Worm (Caenorhabditis elegans) whole organism, L1 larva: ENCODE measurements around the gene srh-173.
A peak's percentile ranks its signal among the peaks of the same experiment; 100 is the strongest.

Source experiments
- C34B4.2 ChIP-seq: sonication (generic microtip); optimal IDR thresholded peaks from 2 replicates; lab custom pipeline; 2017; ENCODE audit warnings: mild to moderate bottlenecking, missing genetic modification characterization, missing compliant biosample characterization
- F16B12.6 ChIP-seq: fragments of 150-350 bp; optimal IDR thresholded peaks from 2 replicates; lab custom pipeline; 2014; ENCODE audit warnings: missing biosample characterization, missing genetic modification characterization
- Y116A8C.19 ChIP-seq: sonication (generic microtip); optimal IDR thresholded peaks from 2 replicates; lab custom pipeline; 2016; ENCODE audit warnings: missing compliant biosample characterization, missing genetic modification characterization, borderline replicate concordance
- aha-1 ChIP-seq: fragments of 150-350 bp; optimal IDR thresholded peaks from 2 replicates; lab custom pipeline; 2014; ENCODE audit warnings: missing biosample characterization, missing genetic modification characterization
- alr-1 ChIP-seq: fragments of 200-800 bp; sonication (Bioruptor generic); optimal IDR thresholded peaks from 2 replicates; lab custom pipeline; 2018; ENCODE audit warnings: borderline replicate concordance, mild to moderate bottlenecking, missing genetic modification characterization, missing compliant biosample characterization
- blmp-1 ChIP-seq: fragments of 150-350 bp; optimal IDR thresholded peaks from 2 replicates; lab custom pipeline; 2014; ENCODE audit warnings: missing biosample characterization, missing genetic modification characterization
- ceh-63 ChIP-seq: fragments of 200-800 bp; sonication (Bioruptor generic); optimal IDR thresholded peaks from 2 replicates; lab custom pipeline; 2018; ENCODE audit warnings: mild to moderate bottlenecking, missing genetic modification characterization, missing compliant biosample characterization
- ceh-8 ChIP-seq: fragments of 200-800 bp; sonication (Bioruptor generic); optimal IDR thresholded peaks from 2 replicates; lab custom pipeline; 2018; ENCODE audit warnings: mild to moderate bottlenecking, missing genetic modification characterization, moderate library complexity, missing compliant biosample characterization
- ceh-88 ChIP-seq: fragments of 200-800 bp; sonication (Bioruptor generic); IDR thresholded peaks from 2 replicates; pipeline ENCODE4 v1.3.6; 2022; ENCODE audit warnings: missing genetic modification characterization, missing compliant biosample characterization
- ces-1 ChIP-seq: fragments of 150-350 bp; optimal IDR thresholded peaks from 2 replicates; lab custom pipeline; 2014; ENCODE audit warnings: missing biosample characterization, missing genetic modification reagents, missing genetic modification characterization
- efl-1 ChIP-seq, 4 experiments: fragments of 150-350 bp; optimal IDR thresholded peaks in 3 of 4; peaks in 1 of 4; 1 replicate in 1 of 4; 2 replicates in 3 of 4; lab custom pipeline; 2014; ENCODE audit warnings: missing biosample characterization in 2 of 4, missing genetic modification characterization in 2 of 4, missing genetic modification reagents in 2 of 4
- egl-13 ChIP-seq: sonication (generic microtip); optimal IDR thresholded peaks from 2 replicates; lab custom pipeline; 2016; ENCODE audit warnings: missing genotype, missing genetic modification reagents, missing genetic modification characterization, missing compliant biosample characterization
- egl-27 ChIP-seq, 2 experiments: fragments of 150-350 bp in 1 of 2; sonication (generic microtip); optimal IDR thresholded peaks; 3 replicates each; lab custom pipeline; 2017 to 2018; ENCODE audit warnings: missing biosample characterization in 2 of 2, missing genetic modification characterization in 2 of 2, missing genetic modification reagents in 2 of 2
- elt-2 ChIP-seq: sonication (generic microtip); optimal IDR thresholded peaks from 2 replicates; lab custom pipeline; 2016; ENCODE audit warnings: missing genetic modification characterization, mild to moderate bottlenecking, inconsistent platforms, missing compliant biosample characterization, missing genetic modification reagents
- elt-3 ChIP-seq, 6 experiments: fragments of 150-350 bp in 1 of 6; sonication (generic microtip); optimal IDR thresholded peaks; 2 replicates each; lab custom pipeline; 2017 to 2018; ENCODE audit warnings: missing biosample characterization in 6 of 6, missing genetic modification characterization in 6 of 6, inconsistent platforms in 1 of 6
- fkh-10 ChIP-seq: sonication (generic microtip); optimal IDR thresholded peaks from 2 replicates; lab custom pipeline; 2017; ENCODE audit warnings: missing biosample characterization, missing genetic modification reagents, missing genetic modification characterization
- fkh-8 ChIP-seq: sonication (generic microtip); optimal IDR thresholded peaks from 2 replicates; lab custom pipeline; 2016; ENCODE audit warnings: mild to moderate bottlenecking, missing genetic modification characterization, missing compliant biosample characterization
- fos-1 ChIP-seq: fragments of 150-350 bp; optimal IDR thresholded peaks from 2 replicates; lab custom pipeline; 2014; ENCODE audit warnings: missing biosample characterization, missing genetic modification characterization
- hlh-4 ChIP-seq: sonication (generic microtip); optimal IDR thresholded peaks from 2 replicates; lab custom pipeline; 2016; ENCODE audit warnings: mild to moderate bottlenecking, missing genetic modification characterization, missing compliant biosample characterization
- hpl-2 ChIP-seq: fragments of 150-350 bp; optimal IDR thresholded peaks from 2 replicates; lab custom pipeline; 2014; ENCODE audit warnings: missing biosample characterization, missing genetic modification reagents, missing genetic modification characterization
- jun-1 ChIP-seq: fragments of 150-350 bp; optimal IDR thresholded peaks from 2 replicates; lab custom pipeline; 2014; ENCODE audit warnings: missing biosample characterization, missing genetic modification reagents, missing genetic modification characterization
- lin-14 ChIP-seq: fragments of 200-800 bp; sonication (Bioruptor generic); optimal IDR thresholded peaks from 2 replicates; lab custom pipeline; 2018; ENCODE audit warnings: mild to moderate bottlenecking, missing genetic modification characterization, moderate library complexity, missing compliant biosample characterization
- lin-15B ChIP-seq: fragments of 150-350 bp; sonication (generic microtip); optimal IDR thresholded peaks from 3 replicates; lab custom pipeline; 2014; ENCODE audit warnings: missing biosample characterization, missing genetic modification characterization
- lin-35 ChIP-seq, 2 experiments: fragments of 150-350 bp; optimal IDR thresholded peaks; 2 replicates each; lab custom pipeline; 2014; ENCODE audit warnings: missing biosample characterization in 2 of 2, missing genetic modification characterization in 2 of 2, missing genetic modification reagents in 2 of 2
- lir-3 ChIP-seq: sonication (generic microtip); optimal IDR thresholded peaks from 2 replicates; lab custom pipeline; 2016; ENCODE audit warnings: mild to moderate bottlenecking, missing genetic modification characterization, moderate library complexity, missing compliant biosample characterization; ENCODE audit not compliant: poor library complexity
- lsy-2 ChIP-seq, 2 experiments: fragments of 150-350 bp; optimal IDR thresholded peaks; 2 replicates each; lab custom pipeline; 2014; ENCODE audit warnings: missing biosample characterization in 2 of 2, missing genetic modification characterization in 2 of 2
- mdl-1 ChIP-seq, 2 experiments: fragments of 150-350 bp; optimal IDR thresholded peaks; 2 replicates each; lab custom pipeline; 2014 to 2017; ENCODE audit warnings: missing biosample characterization in 2 of 2, missing genetic modification characterization in 2 of 2, inconsistent platforms in 1 of 2
- mef-2 ChIP-seq: fragments of 150-350 bp; optimal IDR thresholded peaks from 2 replicates; lab custom pipeline; 2014; ENCODE audit warnings: missing biosample characterization, missing genetic modification characterization
- mep-1 ChIP-seq: fragments of 150-350 bp; optimal IDR thresholded peaks from 2 replicates; lab custom pipeline; 2014; ENCODE audit warnings: missing biosample characterization, missing genetic modification characterization
- nhr-20 ChIP-seq: sonication (generic microtip); optimal IDR thresholded peaks from 2 replicates; lab custom pipeline; 2016; ENCODE audit warnings: mild to moderate bottlenecking, missing genetic modification characterization, missing compliant biosample characterization
- nhr-237 ChIP-seq: fragments of 150-350 bp; optimal IDR thresholded peaks from 2 replicates; lab custom pipeline; 2014; ENCODE audit warnings: missing biosample characterization, missing genetic modification characterization
- nhr-47 ChIP-seq: sonication (generic microtip); optimal IDR thresholded peaks from 2 replicates; lab custom pipeline; 2016; ENCODE audit warnings: mild to moderate bottlenecking, missing genetic modification characterization, moderate library complexity, missing compliant biosample characterization
- nhr-71 ChIP-seq: sonication (generic microtip); optimal IDR thresholded peaks from 2 replicates; lab custom pipeline; 2016; ENCODE audit warnings: mild to moderate bottlenecking, missing genetic modification characterization, moderate library complexity, missing compliant biosample characterization
- nhr-76 ChIP-seq: sonication (generic microtip); optimal IDR thresholded peaks from 2 replicates; lab custom pipeline; 2017; ENCODE audit warnings: missing biosample characterization, missing genetic modification characterization
- nhr-90 ChIP-seq: sonication (generic microtip); optimal IDR thresholded peaks from 2 replicates; lab custom pipeline; 2016; ENCODE audit warnings: mild to moderate bottlenecking, missing genetic modification characterization, missing compliant biosample characterization; ENCODE audit not compliant: poor library complexity
- pag-3 ChIP-seq: sonication (generic microtip); optimal IDR thresholded peaks from 2 replicates; lab custom pipeline; 2017; ENCODE audit warnings: missing genetic modification characterization, mild to moderate bottlenecking, missing compliant biosample characterization, antibody characterized with exemption, borderline replicate concordance; ENCODE audit not compliant: insufficient read depth
- rnt-1 ChIP-seq: sonication (generic microtip); optimal IDR thresholded peaks from 2 replicates; lab custom pipeline; 2016; ENCODE audit warnings: mild to moderate bottlenecking, missing genetic modification characterization, moderate library complexity, missing compliant biosample characterization
- skn-1 ChIP-seq: fragments of 150-350 bp; optimal IDR thresholded peaks from 2 replicates; lab custom pipeline; 2014; ENCODE audit warnings: missing biosample characterization, missing genetic modification characterization
- snu-23 ChIP-seq: sonication (generic microtip); optimal IDR thresholded peaks from 2 replicates; lab custom pipeline; 2016; ENCODE audit warnings: missing genetic modification characterization, missing compliant biosample characterization
- swsn-7 ChIP-seq: sonication (generic microtip); optimal IDR thresholded peaks from 2 replicates; lab custom pipeline; 2016; ENCODE audit warnings: missing genetic modification characterization, missing compliant biosample characterization
- tbx-2 ChIP-seq: sonication (generic microtip); optimal IDR thresholded peaks from 2 replicates; lab custom pipeline; 2016; ENCODE audit warnings: missing genetic modification characterization, missing compliant biosample characterization
- tlp-1 ChIP-seq: fragments of 150-350 bp; optimal IDR thresholded peaks from 2 replicates; lab custom pipeline; 2014; ENCODE audit warnings: missing biosample characterization, missing genetic modification characterization
- xbp-1 ChIP-seq: sonication (generic microtip); optimal IDR thresholded peaks from 2 replicates; lab custom pipeline; 2016; ENCODE audit warnings: missing genetic modification characterization, missing compliant biosample characterization
- ztf-4 ChIP-seq: fragments of 150-350 bp; optimal IDR thresholded peaks from 2 replicates; lab custom pipeline; 2014; ENCODE audit warnings: missing biosample characterization, missing genetic modification characterization

Gene srh-173

ce11 chrV:19999100-19999499, 26.0 kb downstream of the srh-173 start:
- no peak for TF ChIP-seq ceh-88 (GFP tag; lab: Robert Waterston, UW)
- no peak for TF ChIP-seq mef-2
- no peak for TF ChIP-seq tlp-1
- TF ChIP-seq fos-1 (tag; lab: Kevin White, UChicago) = no peak
- TF ChIP-seq ces-1 = no peak
- no peak for TF ChIP-seq Y116A8C.19 (tag; lab: Kevin White, UChicago)
- TF ChIP-seq efl-1 (optimal IDR thresholded peaks at IDR 0.05; lab: Kevin White, UChicago) = no peak
- no peak for TF ChIP-seq efl-1 (GFP tag; optimal IDR thresholded peaks at IDR 0.05 in 1 of 2; lab: Kevin White, UChicago)
- TF ChIP-seq jun-1 (tag; lab: Kevin White, UChicago) = no peak
- TF ChIP-seq blmp-1 (tag; lab: Kevin White, UChicago) = no peak
- no peak for TF ChIP-seq alr-1 (tag; lab: Kevin White, UChicago)
- TF ChIP-seq lin-35 (GFP tag; optimal IDR thresholded peaks at IDR 0.05; lab: Kevin White, UChicago) = no peak
- TF ChIP-seq ceh-8 (GFP tag; lab: Kevin White, UChicago) = no peak

ce11 chrV:19999789-20000188, 26.7 kb downstream of the srh-173 start:
- TF ChIP-seq egl-13 = no peak
- no peak for TF ChIP-seq efl-1 (optimal IDR thresholded peaks at IDR 0.05; lab: Kevin White, UChicago)
- peak in 1 of 2 experiments; percentile 88 for TF ChIP-seq efl-1 (GFP tag; optimal IDR thresholded peaks at IDR 0.05 in 1 of 2; lab: Kevin White, UChicago)

ce11 chrV:20000639-20001038, 27.6 kb downstream of the srh-173 start:
- no peak for TF ChIP-seq mep-1 (tag; lab: Kevin White, UChicago)
- TF ChIP-seq fkh-10 (GFP tag; lab: Kevin White, UChicago) = no peak
- TF ChIP-seq hpl-2 (GFP tag; lab: Kevin White, UChicago) = no peak
- no peak for TF ChIP-seq hlh-4
- no peak for TF ChIP-seq swsn-7 (tag; lab: Kevin White, UChicago)
- TF ChIP-seq ceh-88 (GFP tag; lab: Robert Waterston, UW) = no peak
- TF ChIP-seq C34B4.2 = no peak
- TF ChIP-seq tbx-2 (tag; lab: Kevin White, UChicago) = no peak
- no peak for TF ChIP-seq ces-1
- TF ChIP-seq xbp-1 = no peak
- TF ChIP-seq lir-3 (tag; lab: Kevin White, UChicago) = no peak
- TF ChIP-seq fkh-8 (tag; lab: Kevin White, UChicago) = no peak
- TF ChIP-seq rnt-1 (tag; lab: Kevin White, UChicago) = no peak
- no peak for TF ChIP-seq tlp-1

ce11 chrV:20002194-20002593, 29.1 kb downstream of the srh-173 start:
- TF ChIP-seq ztf-4 (tag; lab: Kevin White, UChicago) (no peak), swsn-7 (tag; lab: Kevin White, UChicago) (no peak), nhr-90 (no peak), F16B12.6 (no peak), pag-3 (tag; lab: Kevin White, UChicago) (no peak), rnt-1 (tag; lab: Kevin White, UChicago) (no peak)

- TF ChIP-seq lin-14 (GFP tag; lab: Kevin White, UChicago) (no peak), nhr-71 (peak; percentile 28), ceh-63 (no peak), nhr-20 (tag; lab: Kevin White, UChicago) (peak; percentile 15), tlp-1 (no peak), nhr-76 (tag; lab: Kevin White, UChicago) (no peak), lsy-2 (tag; optimal IDR thresholded peaks at IDR 0.05; lab: Kevin White, UChicago) (no peak), nhr-237 (tag; lab: Kevin White, UChicago) (no peak), aha-1 (no peak), mef-2 (no peak), skn-1 (no peak), blmp-1 (tag; lab: Kevin White, UChicago) (peak; percentile 11), egl-27 (tag; optimal IDR thresholded peaks at IDR 0.05; lab: Kevin White, UChicago) (no peak), lin-15B (tag; lab: Kevin White, UChicago) (no peak), mdl-1 (tag; optimal IDR thresholded peaks at IDR 0.05; lab: Kevin White, UChicago) (peak in 1 of 2 experiments; percentile 15), nhr-90 (peak; percentile 14), elt-3 (tag; optimal IDR thresholded peaks at IDR 0.05; lab: Kevin White, UChicago) (peak in 1 of 6 experiments; percentile 5), pag-3 (tag; lab: Kevin White, UChicago) (no peak), snu-23 (GFP tag; lab: Kevin White, UChicago) (peak; percentile 6), elt-2 (tag; lab: Kevin White, UChicago) (peak; percentile 9), nhr-47 (tag; lab: Kevin White, UChicago) (no peak), fos-1 (tag; lab: Kevin White, UChicago) (no peak)
Measured at ce11 chrV:20004385-20004784, 31.3 kb downstream of the srh-173 start, which contains the start of gene unc-51. Gene unc-51 (minus strand): TSS chrV:20004485.
